Worm (Caenorhabditis elegans): Measurements from ENCODE around the gene vha-5.

ce11 chrIV:8312846-8313245 lies 9.1 kb downstream of the vha-5 start, which contains the start of gene F35H10.10:
- TF ChIP-seq ama-1 (optimal IDR thresholded peaks at IDR 0.05) (no peak), lin-15B (tag; optimal IDR thresholded peaks at IDR 0.05) (no peak), dpl-1 (GFP tag; optimal IDR thresholded peaks at IDR 0.05) (no peak), egl-27 (tag; optimal IDR thresholded peaks at IDR 0.05) (no peak), unc-62 (GFP tag; optimal IDR thresholded peaks at IDR 0.05 in 1 of 2) (no peak), unc-62 (tag; optimal IDR thresholded peaks at IDR 0.05) (no peak)
